Fruit fly (Drosophila melanogaster) whole organism, embryonic: ENCODE data around the gene GatB.

Experiments used
- Abd-B ChIP-seq: fragments of 200-800 bp; sonication (Bioruptor generic); optimal IDR thresholded peaks from 2 replicates; lab custom pipeline; 2018; ENCODE audit warnings: missing biosample characterization, mild to moderate bottlenecking, missing genetic modification characterization, moderate library complexity
- Antp ChIP-seq: fragments of 200-800 bp; sonication (Bioruptor generic); optimal IDR thresholded peaks from 3 replicates; lab custom pipeline; 2016; ENCODE audit warnings: missing biosample characterization, missing genetic modification characterization
- B-H1 ChIP-seq: fragments of 200-800 bp; sonication (Bioruptor generic); IDR thresholded peaks from 3 replicates; pipeline ENCODE4 v1.3.6; 2022; ENCODE audit warnings: missing biosample characterization, missing genetic modification characterization
- Bteb2 ChIP-seq: fragments of 200-800 bp; sonication (Bioruptor generic); optimal IDR thresholded peaks from 2 replicates; lab custom pipeline; 2016; ENCODE audit warnings: missing biosample characterization, missing genetic modification characterization
- CG12769 ChIP-seq: fragments of 200-800 bp; sonication (Bioruptor generic); optimal IDR thresholded peaks from 2 replicates; lab custom pipeline; 2019; ENCODE audit warnings: missing biosample characterization, mild to moderate bottlenecking, missing genetic modification characterization, moderate library complexity
- CG13296 ChIP-seq: fragments of 200-800 bp; sonication (Bioruptor generic); optimal IDR thresholded peaks from 3 replicates; lab custom pipeline; 2018; ENCODE audit warnings: missing biosample characterization, mild to moderate bottlenecking, missing genetic modification characterization
- CG13894 ChIP-seq: fragments of 200-800 bp; sonication (Bioruptor generic); optimal IDR thresholded peaks from 3 replicates; lab custom pipeline; 2018; ENCODE audit warnings: missing biosample characterization, mild to moderate bottlenecking, missing genetic modification characterization, moderate library complexity
- CG16813 ChIP-seq: fragments of 200-800 bp; sonication (Bioruptor generic); IDR thresholded peaks from 3 replicates; pipeline ENCODE4 v1.3.6; 2022; ENCODE audit warnings: missing biosample characterization, missing genetic modification characterization; ENCODE audit not compliant: partially characterized antibody
- CG30020 ChIP-seq: fragments of 200-800 bp; optimal IDR thresholded peaks from 2 replicates; lab custom pipeline; 2019; ENCODE audit warnings: missing biosample characterization, mild to moderate bottlenecking, missing genetic modification characterization, moderate library complexity
- CG31224 ChIP-seq: fragments of 200-800 bp; sonication (Bioruptor generic); IDR thresholded peaks from 2 replicates; pipeline ENCODE4 v1.3.6; 2022; ENCODE audit warnings: missing biosample characterization, missing genetic modification characterization
- CG31441 ChIP-seq: fragments of 200-800 bp; sonication (Bioruptor generic); IDR thresholded peaks from 2 replicates; pipeline ENCODE4 v1.3.6; 2022; ENCODE audit warnings: missing biosample characterization, missing genetic modification characterization
- CG4404 ChIP-seq: fragments of 200-800 bp; sonication (Bioruptor generic); IDR thresholded peaks from 2 replicates; pipeline ENCODE4 v1.3.6; 2022; ENCODE audit warnings: missing biosample characterization, missing genetic modification characterization
- CG4617 ChIP-seq: fragments of 200-800 bp; sonication (Bioruptor generic); optimal IDR thresholded peaks from 3 replicates; lab custom pipeline; 2016; ENCODE audit warnings: missing biosample characterization, missing genetic modification characterization, borderline replicate concordance
- CG6254 ChIP-seq: fragments of 200-800 bp; sonication (Bioruptor generic); optimal IDR thresholded peaks from 3 replicates; lab custom pipeline; 2017; ENCODE audit warnings: mild to moderate bottlenecking, missing biosample characterization, missing genetic modification reagents, missing genetic modification characterization
- CG6654 ChIP-seq: fragments of 200-800 bp; sonication (Bioruptor generic); optimal IDR thresholded peaks from 2 replicates; lab custom pipeline; 2017; ENCODE audit warnings: missing biosample characterization, mild to moderate bottlenecking, missing genetic modification characterization
- CG6791 ChIP-seq: fragments of 200-800 bp; sonication (Bioruptor generic); IDR thresholded peaks from 3 replicates; pipeline ENCODE4 v1.3.6; 2022; ENCODE audit warnings: missing biosample characterization, missing genetic modification characterization; ENCODE audit not compliant: partially characterized antibody
- CG8281 ChIP-seq: fragments of 200-800 bp; sonication (Bioruptor generic); optimal IDR thresholded peaks from 2 replicates; lab custom pipeline; 2018; ENCODE audit warnings: missing biosample characterization, mild to moderate bottlenecking, missing genetic modification characterization, moderate library complexity
- CG8478 ChIP-seq: fragments of >200 bp; optimal IDR thresholded peaks from 2 replicates; lab custom pipeline; 2018
- CG9727 ChIP-seq: fragments of 200-800 bp; sonication (Bioruptor generic); optimal IDR thresholded peaks from 3 replicates; lab custom pipeline; 2017; ENCODE audit warnings: missing biosample characterization, mild to moderate bottlenecking, missing genetic modification characterization
- Dek ChIP-seq: fragments of 200-800 bp; sonication (Bioruptor generic); optimal IDR thresholded peaks from 3 replicates; lab custom pipeline; 2019; ENCODE audit warnings: missing biosample characterization, mild to moderate bottlenecking, missing genetic modification characterization, moderate library complexity
- Dfd ChIP-seq, 2 experiments: fragments of >200 bp; optimal IDR thresholded peaks; 2 replicates each; lab custom pipeline; 2017; ENCODE audit warnings: missing biosample characterization in 2 of 2, missing genetic modification characterization in 2 of 2
- Doc3 ChIP-seq: fragments of 200-800 bp; sonication (Bioruptor generic); IDR thresholded peaks from 3 replicates; pipeline ENCODE4 v1.3.6; 2022; ENCODE audit warnings: missing biosample characterization, missing genetic modification characterization; ENCODE audit not compliant: partially characterized antibody
- Fer3 ChIP-seq: fragments of 200-800 bp; sonication (Bioruptor generic); optimal IDR thresholded peaks from 2 replicates; lab custom pipeline; 2018; ENCODE audit warnings: missing biosample characterization, mild to moderate bottlenecking, missing genetic modification characterization, moderate library complexity
- Hmx ChIP-seq: fragments of 200-800 bp; sonication (Bioruptor generic); optimal IDR thresholded peaks from 2 replicates; lab custom pipeline; 2016; ENCODE audit warnings: missing biosample characterization, missing genetic modification characterization
- Max ChIP-seq: fragments of 200-800 bp; sonication (Bioruptor generic); optimal IDR thresholded peaks from 2 replicates; lab custom pipeline; 2016; ENCODE audit warnings: missing biosample characterization, mild to moderate bottlenecking, missing genetic modification characterization
- NC2β ChIP-seq: fragments of 200-800 bp; sonication (Bioruptor generic); optimal IDR thresholded peaks from 2 replicates; lab custom pipeline; 2016; ENCODE audit warnings: missing biosample characterization, missing genetic modification characterization
- Spps ChIP-seq: fragments of 200-800 bp; sonication (Bioruptor generic); optimal IDR thresholded peaks from 2 replicates; lab custom pipeline; 2018; ENCODE audit warnings: missing biosample characterization, mild to moderate bottlenecking, missing genetic modification characterization
- Sry-β ChIP-seq: fragments of 200-800 bp; sonication (Bioruptor generic); optimal IDR thresholded peaks from 2 replicates; lab custom pipeline; 2018; ENCODE audit warnings: missing biosample characterization, mild to moderate bottlenecking, missing genetic modification characterization, moderate library complexity
- amos ChIP-seq: fragments of 200-800 bp; sonication (Bioruptor generic); IDR thresholded peaks from 2 replicates; pipeline ENCODE4 v1.3.6; 2022; ENCODE audit warnings: missing biosample characterization, missing genetic modification characterization; ENCODE audit not compliant: partially characterized antibody
- bbx ChIP-seq: fragments of 200-800 bp; sonication (Bioruptor generic); IDR thresholded peaks from 2 replicates; pipeline ENCODE4 v1.3.6; 2022; ENCODE audit warnings: missing biosample characterization, missing genetic modification characterization; ENCODE audit not compliant: partially characterized antibody
- bsh ChIP-seq, 2 experiments: fragments of 200-800 bp; sonication (Bioruptor generic); optimal IDR thresholded peaks; 2 replicates each; lab custom pipeline; 2017 to 2018; ENCODE audit warnings: mild to moderate bottlenecking in 2 of 2, missing biosample characterization in 2 of 2, missing genetic modification characterization in 2 of 2, moderate library complexity in 1 of 2
- dmrt11E ChIP-seq: fragments of 200-800 bp; sonication (Bioruptor generic); optimal IDR thresholded peaks from 3 replicates; lab custom pipeline; 2018; ENCODE audit warnings: missing biosample characterization, mild to moderate bottlenecking, missing genetic modification characterization, moderate library complexity
- en ChIP-seq: fragments of 200-800 bp; sonication (Bioruptor generic); optimal IDR thresholded peaks from 2 replicates; lab custom pipeline; 2016; ENCODE audit warnings: missing biosample characterization, missing genetic modification characterization
- h ChIP-seq: fragments of >200 bp; optimal IDR thresholded peaks from 2 replicates; lab custom pipeline; 2017
- ind ChIP-seq: fragments of 200-800 bp; sonication (Bioruptor generic); optimal IDR thresholded peaks from 3 replicates; lab custom pipeline; 2016; ENCODE audit warnings: missing biosample characterization, missing genetic modification characterization
- inv ChIP-seq: fragments of 200-800 bp; sonication (Bioruptor generic); IDR thresholded peaks from 2 replicates; pipeline ENCODE4 v1.3.6; 2022; ENCODE audit warnings: missing biosample characterization, missing genetic modification characterization; ENCODE audit not compliant: partially characterized antibody
- jigr1 ChIP-seq: fragments of 200-800 bp; sonication (Bioruptor generic); IDR thresholded peaks from 3 replicates; pipeline ENCODE4 v1.3.6; 2022; ENCODE audit warnings: missing biosample characterization, missing genetic modification characterization
- luna ChIP-seq: fragments of 200-800 bp; sonication (Bioruptor generic); optimal IDR thresholded peaks from 2 replicates; lab custom pipeline; 2016; ENCODE audit warnings: missing biosample characterization, missing genetic modification characterization
- mirr ChIP-seq: fragments of 200-800 bp; sonication (Bioruptor generic); optimal IDR thresholded peaks from 3 replicates; lab custom pipeline; 2018; ENCODE audit warnings: missing biosample characterization, mild to moderate bottlenecking, missing genetic modification characterization
- pan ChIP-seq, 4 experiments: fragments of >200 bp in 3 of 4; fragments of 200-800 bp in 1 of 4; sonication (Bioruptor generic) in 1 of 4; optimal IDR thresholded peaks in 3 of 4; IDR thresholded peaks in 1 of 4; 2 replicates each; pipeline versions ENCODE4 v1.3.6 to Lab custom; 2017 to 2022; ENCODE audit warnings: missing biosample characterization in 2 of 4, missing genetic modification characterization in 2 of 4, mixed read lengths in 1 of 4
- pb ChIP-seq: fragments of 200-800 bp; sonication (Bioruptor generic); optimal IDR thresholded peaks from 3 replicates; lab custom pipeline; 2016; ENCODE audit warnings: missing biosample characterization, missing genetic modification characterization
- sens ChIP-seq: fragments of 200-800 bp; sonication (Bioruptor generic); peaks from one replicate; lab custom pipeline; 2016; ENCODE audit warnings: missing biosample characterization, missing genetic modification characterization
- sna ChIP-seq: fragments of 200-800 bp; sonication (Bioruptor generic); IDR thresholded peaks from 2 replicates; pipeline ENCODE4 v1.3.6; 2022; ENCODE audit warnings: missing biosample characterization, missing genetic modification characterization; ENCODE audit not compliant: partially characterized antibody
- sr ChIP-seq: fragments of 200-800 bp; sonication (Bioruptor generic); IDR thresholded peaks from 3 replicates; pipeline ENCODE4 v1.3.6; 2022; ENCODE audit warnings: missing biosample characterization, missing genetic modification characterization
- tap ChIP-seq: fragments of 200-800 bp; optimal IDR thresholded peaks from 3 replicates; lab custom pipeline; 2019; ENCODE audit warnings: missing biosample characterization, mild to moderate bottlenecking, missing genetic modification characterization, moderate library complexity
- wek ChIP-seq: fragments of 200-800 bp; sonication (Bioruptor generic); optimal IDR thresholded peaks from 3 replicates; lab custom pipeline; 2018; ENCODE audit warnings: missing biosample characterization, mild to moderate bottlenecking, missing genetic modification characterization, moderate library complexity
- zf30C ChIP-seq: fragments of 200-800 bp; sonication (Bioruptor generic); optimal IDR thresholded peaks from 3 replicates; lab custom pipeline; 2018; ENCODE audit warnings: missing biosample characterization, mild to moderate bottlenecking, missing genetic modification characterization

Gene GatB

DNA sequence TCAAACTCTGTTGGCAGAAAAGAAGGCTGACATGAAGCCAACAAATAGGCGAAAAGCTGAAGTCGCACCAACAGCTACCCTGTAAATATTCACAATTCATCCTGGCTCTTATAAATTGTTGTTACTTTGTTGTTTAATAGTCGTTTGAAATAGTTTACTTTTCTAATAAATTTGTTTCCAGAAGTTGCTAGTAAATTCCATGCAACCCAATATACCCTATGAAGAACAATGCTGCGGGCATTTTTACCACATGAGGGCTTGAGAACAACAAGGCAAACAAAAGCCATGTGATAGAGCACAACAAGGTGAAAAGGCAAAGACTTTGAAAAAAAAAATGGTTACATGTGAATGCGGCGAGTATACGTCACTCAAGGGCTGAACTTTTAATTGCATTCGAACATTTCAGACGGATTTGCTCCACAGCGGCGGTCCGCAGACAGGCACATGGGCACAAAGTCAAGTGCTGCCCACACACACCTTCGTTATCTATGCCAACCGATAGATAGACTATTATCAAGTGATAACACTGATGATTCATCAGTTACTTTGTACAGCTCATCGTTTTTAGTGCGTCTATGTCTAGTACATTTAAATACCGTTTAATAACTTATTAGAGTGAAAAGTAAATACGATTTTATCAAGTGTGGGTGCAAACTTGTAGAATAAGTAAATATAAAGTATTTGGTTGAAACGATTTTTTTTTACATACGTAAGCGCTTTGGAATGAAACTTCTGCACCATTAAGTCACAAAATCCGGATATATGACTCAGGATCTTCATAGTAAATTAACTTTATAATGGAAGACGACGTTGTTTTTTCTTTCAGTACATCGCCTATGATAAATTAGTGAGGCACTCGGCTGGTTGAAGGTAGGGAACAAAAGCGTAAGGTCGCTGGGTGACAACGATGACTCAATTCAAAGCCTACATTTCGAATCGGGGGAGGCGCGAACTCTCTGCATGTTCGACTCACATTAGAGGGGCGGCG lies 30.7 kb downstream of the GatB start (continued):
- TF ChIP-seq jigr1 (GFP tag; lab: Robert Waterston, UW) (peak; percentile 52; the same call in 2 of the 3 replicates), CG6791 (GFP tag; lab: Robert Waterston, UW) (no peak), CG8478 (lab: Kevin White, UChicago) (no peak), CG4617 (GFP tag; lab: Kevin White, UChicago) (peak; percentile 31), CG8281 (tag; lab: Kevin White, UChicago) (peak; percentile 23), CG16813 (no peak), Spps (tag; lab: Kevin White, UChicago) (peak; percentile 19), B-H1 (peak; percentile 85), Hmx (GFP tag; lab: Kevin White, UChicago) (peak; percentile 27), Abd-B (peak; percentile 80), Antp (GFP tag; lab: Kevin White, UChicago) (peak; percentile 78), pan (optimal IDR thresholded peaks at IDR 0.05; lab: Kevin White, UChicago) (no peak), pan (GFP tag; optimal IDR thresholded peaks at IDR 0.05 in 1 of 2, IDR thresholded peaks at IDR 0.05 in 1 of 2) (peak in 1 of 2 experiments; percentile 90), CG31441 (GFP tag; lab: Robert Waterston, UW) (peak; percentile 51), bbx (no peak), CG30020 (no peak), CG12769 (tag; lab: Kevin White, UChicago) (peak; percentile 89), Fer3 (tag; lab: Kevin White, UChicago) (peak; percentile 79), h (no peak), Dfd (GFP tag; optimal IDR thresholded peaks at IDR 0.05; lab: Kevin White, UChicago) (no peak), dmrt11E (peak; percentile 55), pb (GFP tag; lab: Kevin White, UChicago) (peak; percentile 69), Dek (tag; lab: Kevin White, UChicago) (peak; percentile 58), sens (GFP tag; lab: Kevin White, UChicago) (peak; percentile 96), tap (tag; lab: Kevin White, UChicago) (peak; percentile 77), CG9727 (peak; percentile 76), CG6254 (GFP tag; lab: Kevin White, UChicago) (peak; percentile 68), Doc3 (GFP tag; lab: Robert Waterston, UW) (no peak), NC2β (peak; percentile 78), sr (GFP tag; lab: Robert Waterston, UW) (peak; percentile 40; the same call in 2 of the 3 replicates), luna (GFP tag; lab: Kevin White, UChicago) (peak; percentile 44), CG13894 (no peak), zf30C (GFP tag; lab: Kevin White, UChicago) (peak; percentile 9), CG31224 (GFP tag; lab: Robert Waterston, UW) (peak; percentile 45), CG13296 (GFP tag; lab: Kevin White, UChicago) (peak; percentile 37), bsh (GFP tag; optimal IDR thresholded peaks at IDR 0.05; lab: Kevin White, UChicago) (peak; percentile 17 to 87), mirr (GFP tag; lab: Kevin White, UChicago) (peak; percentile 26), ind (peak; percentile 82), Sry-β (GFP tag; lab: Kevin White, UChicago) (no peak), en (peak; percentile 60), inv (GFP tag; lab: Robert Waterston, UW) (no peak), amos (GFP tag; lab: Robert Waterston, UW) (no peak), Max (peak; percentile 20), CG4404 (GFP tag; lab: Robert Waterston, UW) (peak; percentile 57), Bteb2 (GFP tag; lab: Kevin White, UChicago) (peak; percentile 68), wek (GFP tag; lab: Kevin White, UChicago) (no peak), sna (GFP tag; lab: Robert Waterston, UW) (no peak), CG6654 (GFP tag; lab: Kevin White, UChicago) (peak; percentile 37)
